Worm (Caenorhabditis elegans) whole organism, L1 larva: Measurements from ENCODE around the gene F15H10.5.

Experiments
- ceh-88 ChIP-seq: fragments of 200-800 bp; sonication (Bioruptor generic); IDR thresholded peaks from 2 replicates; pipeline ENCODE4 v1.3.6; 2022; ENCODE audit warnings: missing genetic modification characterization, missing compliant biosample characterization
- fkh-10 ChIP-seq: sonication (generic microtip); optimal IDR thresholded peaks from 2 replicates; lab custom pipeline; 2017; ENCODE audit warnings: missing biosample characterization, missing genetic modification reagents, missing genetic modification characterization
- jun-1 ChIP-seq: fragments of 150-350 bp; optimal IDR thresholded peaks from 2 replicates; lab custom pipeline; 2014; ENCODE audit warnings: missing biosample characterization, missing genetic modification reagents, missing genetic modification characterization
- lin-13 ChIP-seq: fragments of 150-350 bp; optimal IDR thresholded peaks from 2 replicates; lab custom pipeline; 2014; ENCODE audit warnings: missing biosample characterization, missing genetic modification reagents, missing genetic modification characterization
- nhr-12 ChIP-seq: sonication (generic microtip); optimal IDR thresholded peaks from 2 replicates; lab custom pipeline; 2017; ENCODE audit warnings: missing biosample characterization, missing genetic modification characterization
- nhr-28 ChIP-seq: fragments of 150-350 bp; optimal IDR thresholded peaks from 2 replicates; lab custom pipeline; 2014; ENCODE audit warnings: missing biosample characterization, missing genetic modification characterization
- nhr-76 ChIP-seq: sonication (generic microtip); optimal IDR thresholded peaks from 2 replicates; lab custom pipeline; 2017; ENCODE audit warnings: missing biosample characterization, missing genetic modification characterization
- snpc-4 ChIP-seq: fragments of 150-350 bp; optimal IDR thresholded peaks from 2 replicates; lab custom pipeline; 2014; ENCODE audit warnings: missing biosample characterization, missing genetic modification characterization
- unc-62 ChIP-seq: fragments of 150-350 bp; optimal IDR thresholded peaks from 2 replicates; lab custom pipeline; 2014; ENCODE audit warnings: missing biosample characterization, missing genetic modification reagents, missing genetic modification characterization

ce11 chrV:10426253-10426652, 7.4 kb upstream of the F15H10.5 start, which contains the start of gene apc-10:
- TF ChIP-seq ceh-88 (GFP tag; lab: Robert Waterston, UW) = no peak
- TF ChIP-seq fkh-10 (GFP tag; lab: Kevin White, UChicago) = no peak
- no peak for TF ChIP-seq nhr-12
- no peak for TF ChIP-seq nhr-76 (tag; lab: Kevin White, UChicago)
- no peak for TF ChIP-seq snpc-4 (tag; lab: Kevin White, UChicago)
- TF ChIP-seq nhr-28 (tag; lab: Kevin White, UChicago) = no peak
- TF ChIP-seq lin-13 = no peak
- TF ChIP-seq unc-62 (GFP tag; lab: Kevin White, UChicago) = no peak
- TF ChIP-seq jun-1 (tag; lab: Kevin White, UChicago) = no peak
